Worm (Caenorhabditis elegans) whole organism, midembryonic: ENCODE results near the gene Y59A8B.12.

Experiments used
- T22C8.4 ChIP-seq: fragments of 200-800 bp; sonication (Bioruptor generic); IDR thresholded peaks from 2 replicates; pipeline ENCODE4 v1.3.6; 2022; ENCODE audit warnings: missing genetic modification characterization, missing compliant biosample characterization
- cog-1 ChIP-seq: sonication (generic microtip); optimal IDR thresholded peaks from 2 replicates; lab custom pipeline; 2016; ENCODE audit warnings: missing genetic modification characterization, missing compliant biosample characterization
- flt-1 ChIP-seq: fragments of 200-800 bp; sonication (Bioruptor generic); IDR thresholded peaks from 2 replicates; pipeline ENCODE4 v1.3.6; 2022; ENCODE audit warnings: missing genetic modification characterization, missing compliant biosample characterization
- klf-2 ChIP-seq: fragments of 200-800 bp; sonication (Bioruptor generic); conservative IDR thresholded peaks from 2 replicates; pipeline ENCODE4 v1.3.6; 2022; ENCODE audit warnings: missing genetic modification reagents, missing genetic modification characterization, missing compliant biosample characterization
- med-1 ChIP-seq: sonication (generic microtip); optimal IDR thresholded peaks from 2 replicates; lab custom pipeline; 2017; ENCODE audit warnings: missing genetic modification characterization, mild to moderate bottlenecking, missing compliant biosample characterization, antibody characterized with exemption, missing genetic modification reagents; ENCODE audit not compliant: insufficient read depth
- ref-1 ChIP-seq: fragments of 200-800 bp; sonication (Bioruptor generic); conservative IDR thresholded peaks from 2 replicates; pipeline ENCODE4 v1.3.6; 2022; ENCODE audit warnings: missing genetic modification reagents, missing genetic modification characterization, missing compliant biosample characterization
- tab-1 ChIP-seq: fragments of 200-800 bp; sonication (Bioruptor generic); IDR thresholded peaks from 2 replicates; pipeline ENCODE4 v1.3.6; 2022; ENCODE audit warnings: missing genetic modification characterization, missing compliant biosample characterization
- ztf-23 ChIP-seq: fragments of 200-800 bp; sonication (Bioruptor generic); IDR thresholded peaks from 2 replicates; pipeline ENCODE4 v1.3.6; 2022; ENCODE audit warnings: missing genetic modification reagents, missing genetic modification characterization, missing compliant biosample characterization
- ztf-29 ChIP-seq: fragments of 200-800 bp; sonication (Bioruptor generic); IDR thresholded peaks from 2 replicates; pipeline ENCODE4 v1.3.6; 2022; ENCODE audit warnings: missing genetic modification reagents, missing genetic modification characterization, missing compliant biosample characterization

DNA sequence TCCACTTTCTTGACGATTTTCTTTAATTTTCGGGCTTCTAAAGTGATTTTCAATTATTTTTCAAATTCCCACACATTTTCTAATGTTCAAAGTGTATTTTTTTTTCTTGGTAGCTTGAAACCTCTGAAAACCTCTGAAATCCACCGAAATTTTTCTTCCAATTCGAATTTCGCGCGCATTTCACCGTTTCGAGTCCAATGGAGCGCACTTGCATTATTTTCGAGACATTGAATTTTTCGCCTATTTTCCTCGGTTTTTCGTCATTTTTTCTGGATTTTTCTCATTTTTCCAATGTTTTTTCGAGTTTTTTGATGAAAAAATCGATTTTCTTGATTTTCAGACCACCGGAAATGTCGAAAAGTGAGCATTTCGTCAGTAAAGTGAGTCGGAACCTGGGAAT is 759 bp upstream of the Y59A8B.12 start, which contains the start of gene slr-2:
- TF ChIP-seq tab-1 (GFP tag; lab: Robert Waterston, UW), result no peak
- no peak for TF ChIP-seq flt-1 (GFP tag; lab: Robert Waterston, UW)
- no peak for TF ChIP-seq klf-2 (GFP tag; lab: Robert Waterston, UW)
- TF ChIP-seq ref-1 (GFP tag; lab: Robert Waterston, UW), result no peak
- no peak for TF ChIP-seq med-1 (GFP tag; lab: Kevin White, UChicago)
- TF ChIP-seq ztf-23 (GFP tag; lab: Robert Waterston, UW), result no peak
- TF ChIP-seq ztf-29 (GFP tag; lab: Robert Waterston, UW), result no peak
- no peak for TF ChIP-seq cog-1
- TF ChIP-seq T22C8.4 (GFP tag; lab: Robert Waterston, UW), result no peak
